Fruit fly (Drosophila melanogaster) whole organism, embryonic: ENCODE results near the gene bun.

Experiments
- Adf1 ChIP-seq: fragments of 200-800 bp; sonication (Bioruptor generic); IDR thresholded peaks from 2 replicates; pipeline ENCODE4 v1.3.6; 2022; ENCODE audit warnings: missing biosample characterization, missing genetic modification characterization
- Atf6 ChIP-seq: fragments of 200-800 bp; sonication (Bioruptor generic); IDR thresholded peaks from 2 replicates; pipeline ENCODE4 v1.3.6; 2022; ENCODE audit warnings: missing biosample characterization, missing genetic modification characterization
- Blimp-1 ChIP-seq: fragments of 200-800 bp; sonication (Bioruptor generic); optimal IDR thresholded peaks from 3 replicates; lab custom pipeline; 2018; ENCODE audit warnings: missing biosample characterization, missing genetic modification characterization, mild to moderate bottlenecking, moderate library complexity, missing genetic modification reagents
- CG10431 ChIP-seq: fragments of 200-800 bp; sonication (Bioruptor generic); optimal IDR thresholded peaks from 3 replicates; lab custom pipeline; 2018; ENCODE audit warnings: missing biosample characterization, mild to moderate bottlenecking, missing genetic modification characterization
- CG11247 ChIP-seq: fragments of 200-800 bp; sonication (Bioruptor generic); IDR thresholded peaks from 2 replicates; pipeline ENCODE4 v1.3.6; 2022; ENCODE audit warnings: missing biosample characterization, missing genetic modification characterization
- CG13123 ChIP-seq: fragments of 200-800 bp; sonication (Bioruptor generic); optimal IDR thresholded peaks from 2 replicates; lab custom pipeline; 2016; ENCODE audit warnings: missing biosample characterization, missing genetic modification characterization
- CG17385 ChIP-seq: fragments of 200-800 bp; sonication (Bioruptor generic); optimal IDR thresholded peaks from 3 replicates; lab custom pipeline; 2018; ENCODE audit warnings: missing biosample characterization, mild to moderate bottlenecking, missing genetic modification characterization
- CG2199 ChIP-seq: fragments of 200-800 bp; sonication (Bioruptor generic); IDR thresholded peaks from 3 replicates; pipeline ENCODE4 v1.3.6; 2022; ENCODE audit warnings: missing biosample characterization, missing genetic modification characterization
- CG3163 ChIP-seq: fragments of 200-800 bp; sonication (Bioruptor generic); optimal IDR thresholded peaks from 3 replicates; lab custom pipeline; 2016; ENCODE audit warnings: missing biosample characterization, missing genetic modification characterization
- CG32767 ChIP-seq: fragments of 200-800 bp; sonication (Bioruptor generic); IDR thresholded peaks from 2 replicates; pipeline ENCODE4 v1.3.6; 2022; ENCODE audit warnings: missing biosample characterization, missing genetic modification characterization
- CG32772 ChIP-seq: fragments of 200-800 bp; sonication (Bioruptor generic); IDR thresholded peaks from 2 replicates; pipeline ENCODE4 v1.3.6; 2022; ENCODE audit warnings: missing biosample characterization, missing genetic modification characterization
- CG3838 ChIP-seq: fragments of 200-800 bp; sonication (Bioruptor generic); optimal IDR thresholded peaks from 3 replicates; lab custom pipeline; 2016; ENCODE audit warnings: missing biosample characterization, missing genetic modification characterization
- CG4360 ChIP-seq: fragments of 200-800 bp; sonication (Bioruptor generic); IDR thresholded peaks from 2 replicates; pipeline ENCODE4 v1.3.6; 2022; ENCODE audit warnings: missing biosample characterization, missing genetic modification characterization
- CG4707 ChIP-seq: fragments of 200-800 bp; sonication (Bioruptor generic); optimal IDR thresholded peaks from 2 replicates; lab custom pipeline; 2018; ENCODE audit warnings: missing biosample characterization, mild to moderate bottlenecking, missing genetic modification characterization, moderate library complexity
- CG6689 ChIP-seq: fragments of 200-800 bp; sonication (Bioruptor generic); IDR thresholded peaks from 2 replicates; pipeline ENCODE4 v1.3.6; 2022; ENCODE audit warnings: missing biosample characterization, missing genetic modification characterization
- CG8089 ChIP-seq: fragments of 200-800 bp; sonication (Bioruptor generic); optimal IDR thresholded peaks from 3 replicates; lab custom pipeline; 2016; ENCODE audit warnings: missing biosample characterization, missing genetic modification characterization
- CG9609 ChIP-seq: fragments of 200-800 bp; sonication (Bioruptor generic); optimal IDR thresholded peaks from 3 replicates; lab custom pipeline; 2016; ENCODE audit warnings: missing biosample characterization, missing genetic modification characterization
- Camta ChIP-seq: fragments of 200-800 bp; sonication (Bioruptor generic); optimal IDR thresholded peaks from 2 replicates; lab custom pipeline; 2016; ENCODE audit warnings: missing biosample characterization, missing genetic modification characterization
- CrebB ChIP-seq: fragments of 200-800 bp; sonication (Bioruptor generic); optimal IDR thresholded peaks from 3 replicates; lab custom pipeline; 2018; ENCODE audit warnings: missing biosample characterization, mild to moderate bottlenecking, missing genetic modification characterization
- Dip3 ChIP-seq: fragments of 200-800 bp; sonication (Bioruptor generic); optimal IDR thresholded peaks from 3 replicates; lab custom pipeline; 2016; ENCODE audit warnings: missing biosample characterization, missing genetic modification characterization
- HLHmδ ChIP-seq: fragments of 200-800 bp; sonication (Bioruptor generic); optimal IDR thresholded peaks from 2 replicates; lab custom pipeline; 2018; ENCODE audit warnings: missing biosample characterization, mild to moderate bottlenecking, missing genetic modification characterization, moderate library complexity
- HmgZ ChIP-seq: fragments of 200-800 bp; sonication (Bioruptor generic); optimal IDR thresholded peaks from 2 replicates; lab custom pipeline; 2018; ENCODE audit warnings: missing biosample characterization, mild to moderate bottlenecking, missing genetic modification characterization
- Lhr ChIP-seq: fragments of 200-800 bp; sonication (Bioruptor generic); optimal IDR thresholded peaks from 3 replicates; lab custom pipeline; 2017; ENCODE audit warnings: mild to moderate bottlenecking, missing biosample characterization, missing genetic modification reagents, missing genetic modification characterization
- Med ChIP-seq: fragments of 200-800 bp; sonication (Bioruptor generic); peaks from one replicate; lab custom pipeline; 2016; ENCODE audit warnings: missing biosample characterization, missing genetic modification characterization, mild to moderate bottlenecking, inconsistent platforms, moderate library complexity
- Oaz ChIP-seq: fragments of 200-800 bp; sonication (Bioruptor generic); IDR thresholded peaks from 2 replicates; pipeline ENCODE4 v1.3.6; 2022; ENCODE audit warnings: missing biosample characterization, missing genetic modification characterization
- Pdp1 ChIP-seq, 2 experiments: fragments of 200-800 bp; sonication (Bioruptor generic); optimal IDR thresholded peaks; 3 replicates each; lab custom pipeline; 2016; ENCODE audit warnings: missing biosample characterization in 2 of 2, missing genetic modification characterization in 2 of 2, mild to moderate bottlenecking in 1 of 2, moderate library complexity in 1 of 2
- Side ChIP-seq: fragments of 200-800 bp; sonication (Bioruptor generic); optimal IDR thresholded peaks from 2 replicates; lab custom pipeline; 2016; ENCODE audit warnings: missing biosample characterization, missing genetic modification characterization
- Trl ChIP-seq, 3 experiments: fragments of >200 bp in 2 of 3; fragments of 200-800 bp in 1 of 3; sonication (Bioruptor generic) in 1 of 3; optimal IDR thresholded peaks; 2 replicates in 1 of 3; 3 replicates in 2 of 3; lab custom pipeline; 2016 to 2017; ENCODE audit warnings: missing biosample characterization in 1 of 3, missing genetic modification characterization in 1 of 3
- abd-A ChIP-seq: fragments of 200-800 bp; sonication (Bioruptor generic); optimal IDR thresholded peaks from 3 replicates; lab custom pipeline; 2019; ENCODE audit warnings: missing biosample characterization, mild to moderate bottlenecking, missing genetic modification characterization, moderate library complexity
- ac ChIP-seq: fragments of 200-800 bp; sonication (Bioruptor generic); optimal IDR thresholded peaks from 3 replicates; lab custom pipeline; 2017; ENCODE audit warnings: missing biosample characterization, mild to moderate bottlenecking, missing genetic modification characterization
- ara ChIP-seq: fragments of 200-800 bp; sonication (Bioruptor generic); IDR thresholded peaks from 2 replicates; pipeline ENCODE4 v1.3.6; 2022; ENCODE audit warnings: missing biosample characterization, missing genetic modification characterization
- ato ChIP-seq: fragments of 200-800 bp; sonication (Bioruptor generic); IDR thresholded peaks from 2 replicates; pipeline ENCODE4 v1.3.6; 2022; ENCODE audit warnings: missing biosample characterization, missing genetic modification characterization; ENCODE audit not compliant: partially characterized antibody
- bsh ChIP-seq, 2 experiments: fragments of 200-800 bp; sonication (Bioruptor generic); optimal IDR thresholded peaks; 2 replicates each; lab custom pipeline; 2017 to 2018; ENCODE audit warnings: mild to moderate bottlenecking in 2 of 2, missing biosample characterization in 2 of 2, missing genetic modification characterization in 2 of 2, moderate library complexity in 1 of 2
- cg ChIP-seq: fragments of 200-800 bp; sonication (Bioruptor generic); optimal IDR thresholded peaks from 3 replicates; lab custom pipeline; 2019; ENCODE audit warnings: missing biosample characterization, mild to moderate bottlenecking, missing genetic modification characterization, moderate library complexity
- chinmo ChIP-seq: fragments of 200-800 bp; sonication (Bioruptor generic); IDR thresholded peaks from 4 replicates; pipeline ENCODE4 v1.3.6; 2022; ENCODE audit warnings: missing biosample characterization, missing genetic modification characterization; ENCODE audit not compliant: partially characterized antibody
- ci ChIP-seq: fragments of 200-800 bp; sonication (Bioruptor generic); IDR thresholded peaks from 3 replicates; pipeline ENCODE4 v1.3.6; 2022; ENCODE audit warnings: missing biosample characterization, missing genetic modification characterization
- hbn ChIP-seq: fragments of 200-800 bp; sonication (Bioruptor generic); IDR thresholded peaks from 2 replicates; pipeline ENCODE4 v1.3.6; 2022; ENCODE audit warnings: missing biosample characterization, missing genetic modification characterization; ENCODE audit not compliant: partially characterized antibody
- insv ChIP-seq, 2 experiments: fragments of 200-800 bp; sonication (Bioruptor generic); optimal IDR thresholded peaks; 3 replicates each; lab custom pipeline; 2016 to 2018; ENCODE audit warnings: missing biosample characterization in 2 of 2, missing genetic modification characterization in 2 of 2
- kni ChIP-seq: fragments of 200-800 bp; sonication (Bioruptor generic); optimal IDR thresholded peaks from 3 replicates; lab custom pipeline; 2017; ENCODE audit warnings: mild to moderate bottlenecking, missing biosample characterization, missing genetic modification reagents, missing genetic modification characterization
- lbe ChIP-seq: fragments of 200-800 bp; sonication (Bioruptor generic); optimal IDR thresholded peaks from 2 replicates; lab custom pipeline; 2016; ENCODE audit warnings: missing biosample characterization, mild to moderate bottlenecking, missing genetic modification characterization
- mld ChIP-seq: fragments of 200-800 bp; sonication (Bioruptor generic); IDR thresholded peaks from 3 replicates; pipeline ENCODE4 v1.3.6; 2022; ENCODE audit warnings: missing biosample characterization, missing genetic modification characterization; ENCODE audit not compliant: partially characterized antibody
- nom ChIP-seq: fragments of 200-800 bp; sonication (Bioruptor generic); optimal IDR thresholded peaks from 2 replicates; lab custom pipeline; 2017; ENCODE audit warnings: missing biosample characterization, missing genetic modification characterization, mild to moderate bottlenecking, moderate library complexity, missing genetic modification reagents
- sens ChIP-seq: fragments of 200-800 bp; sonication (Bioruptor generic); peaks from one replicate; lab custom pipeline; 2016; ENCODE audit warnings: missing biosample characterization, missing genetic modification characterization
- stc ChIP-seq: fragments of 200-800 bp; sonication (Bioruptor generic); IDR thresholded peaks from 2 replicates; pipeline ENCODE4 v1.3.6; 2022; ENCODE audit warnings: missing biosample characterization, missing genetic modification characterization
- tll ChIP-seq, 2 experiments: fragments of 200-800 bp in 1 of 2; fragments of >200 bp in 1 of 2; sonication (Bioruptor generic) in 1 of 2; optimal IDR thresholded peaks; 2 replicates each; lab custom pipeline; 2017 to 2019; ENCODE audit warnings: missing biosample characterization in 2 of 2, missing genetic modification characterization in 2 of 2, mild to moderate bottlenecking in 1 of 2, moderate library complexity in 1 of 2
- yki ChIP-seq: fragments of >200 bp; optimal IDR thresholded peaks from 3 replicates; lab custom pipeline; 2018
- z ChIP-seq: fragments of 200-800 bp; sonication (Bioruptor generic); IDR thresholded peaks from 3 replicates; pipeline ENCODE4 v1.3.6; 2022; ENCODE audit warnings: missing biosample characterization, missing genetic modification characterization

The bun gene

dm6 chr2L:12483519-12483865, 62.9 kb downstream of the bun start:
- TF ChIP-seq ato (GFP tag; lab: Robert Waterston, UW) (0 out of 2 replicates have a peak, but pooled peaks have one; percentile 26), HLHmδ (GFP tag; lab: Kevin White, UChicago) (peak; percentile 15), Trl (optimal IDR thresholded peaks at IDR 0.05; lab: Kevin White, UChicago) (peak in 1 of 2 experiments; percentile 78), Trl (GFP tag; optimal IDR thresholded peaks at IDR 0.05; lab: Kevin White, UChicago) (no peak), Camta (GFP tag; lab: Kevin White, UChicago) (no peak), CG4360 (GFP tag; lab: Robert Waterston, UW) (peak; percentile 88), Adf1 (GFP tag; lab: Robert Waterston, UW) (peak; percentile 31; the same call in 1 of the 2 replicates), Atf6 (no peak), CG3838 (GFP tag; lab: Kevin White, UChicago) (peak; percentile 57), bsh (GFP tag; optimal IDR thresholded peaks at IDR 0.05; lab: Kevin White, UChicago) (no peak)
- TF ChIP-seq, all 482 proteins: peak for 6

dm6 chr2L:12482723-12483342, 63.6 kb downstream of the bun start:
- TF ChIP-seq z (peak; percentile 89), CG4707 (GFP tag; lab: Kevin White, UChicago) (peak; percentile 11), tll (GFP tag; optimal IDR thresholded peaks at IDR 0.05; lab: Kevin White, UChicago) (no peak), Dip3 (no peak), insv (GFP tag; optimal IDR thresholded peaks at IDR 0.05; lab: Kevin White, UChicago) (peak in 1 of 2 experiments; percentile 86), Side (GFP tag; lab: Kevin White, UChicago) (peak; percentile 7), hbn (GFP tag; lab: Robert Waterston, UW) (no peak; the same call in 1 of the 2 replicates), lbe (GFP tag; lab: Kevin White, UChicago) (peak; percentile 64), CG13123 (GFP tag; lab: Kevin White, UChicago) (no peak), stc (peak; percentile 34; the same call in 1 of the 2 replicates), CrebB (tag; lab: Kevin White, UChicago) (no peak), ara (GFP tag; lab: Robert Waterston, UW) (no peak), Trl (optimal IDR thresholded peaks at IDR 0.05; lab: Kevin White, UChicago) (peak; percentile 96 to 97), Trl (GFP tag; optimal IDR thresholded peaks at IDR 0.05; lab: Kevin White, UChicago) (peak; percentile 44), chinmo (GFP tag; lab: Robert Waterston, UW) (peak; percentile 39; the same call in 1 of the 4 replicates), CG32772 (GFP tag; lab: Robert Waterston, UW) (no peak), HmgZ (tag; lab: Kevin White, UChicago) (no peak), ac (peak; percentile 27), CG3163 (GFP tag; lab: Kevin White, UChicago) (peak; percentile 79), Oaz (no peak), Pdp1 (GFP tag; optimal IDR thresholded peaks at IDR 0.05; lab: Kevin White, UChicago) (peak in 1 of 2 experiments; percentile 43), CG32767 (GFP tag; lab: Robert Waterston, UW) (peak; percentile 58; the same call in 1 of the 2 replicates), CG6689 (no peak), yki (lab: Kevin White, UChicago) (peak; percentile 79), Lhr (GFP tag; lab: Kevin White, UChicago) (no peak), kni (peak; percentile 24), sens (GFP tag; lab: Kevin White, UChicago) (peak; percentile 66), ci (GFP tag; lab: Robert Waterston, UW) (peak; percentile 34; the same call in 2 of the 3 replicates), CG11247 (GFP tag; lab: Robert Waterston, UW) (peak; percentile 19; the same call in 1 of the 2 replicates), mld (GFP tag; lab: Robert Waterston, UW) (no peak), CG2199 (0 out of 3 replicates have a peak, but pooled peaks have one; percentile 12), CG8089 (peak; percentile 5), CG9609 (GFP tag; lab: Kevin White, UChicago) (no peak), nom (GFP tag; lab: Kevin White, UChicago) (peak; percentile 53), Med (peak; percentile 66), CG10431 (GFP tag; lab: Kevin White, UChicago) (peak; percentile 13), CG17385 (peak; percentile 41), cg (GFP tag; lab: Kevin White, UChicago) (peak; percentile 22), Blimp-1 (GFP tag; lab: Kevin White, UChicago) (peak; percentile 22), abd-A (tag; lab: Kevin White, UChicago) (peak; percentile 30)
